Fruit fly (Drosophila melanogaster) whole organism, prepupa: ENCODE measurements around the gene spdi.

Experiments
- Blimp-1 ChIP-seq: fragments of 200-800 bp; sonication (Bioruptor generic); optimal IDR thresholded peaks from 3 replicates; lab custom pipeline; 2017; ENCODE audit warnings: missing biosample characterization, missing genetic modification characterization, mild to moderate bottlenecking, moderate library complexity, missing genetic modification reagents
- CG10631 ChIP-seq: fragments of 200-800 bp; sonication (Bioruptor generic); optimal IDR thresholded peaks from 2 replicates; lab custom pipeline; 2016; ENCODE audit warnings: missing biosample characterization, missing genetic modification characterization
- CG10669 ChIP-seq: fragments of 200-800 bp; sonication (Bioruptor generic); optimal IDR thresholded peaks from 3 replicates; lab custom pipeline; 2018; ENCODE audit warnings: missing biosample characterization, mild to moderate bottlenecking, missing genetic modification characterization, moderate library complexity
- CG11762 ChIP-seq: fragments of 200-800 bp; sonication (Bioruptor generic); optimal IDR thresholded peaks from 3 replicates; lab custom pipeline; 2016; ENCODE audit warnings: missing biosample characterization, missing genetic modification characterization; ENCODE audit not compliant: insufficient read depth
- CG1621 ChIP-seq: fragments of 200-800 bp; sonication (Bioruptor generic); optimal IDR thresholded peaks from 3 replicates; lab custom pipeline; 2018; ENCODE audit warnings: missing biosample characterization, mild to moderate bottlenecking, missing genetic modification characterization
- CG16779 ChIP-seq: fragments of 200-800 bp; sonication (Bioruptor generic); optimal IDR thresholded peaks from 3 replicates; lab custom pipeline; 2017; ENCODE audit warnings: missing biosample characterization, mild to moderate bottlenecking, missing genetic modification characterization
- CG3032 ChIP-seq: fragments of 200-800 bp; optimal IDR thresholded peaks from 2 replicates; lab custom pipeline; 2019; ENCODE audit warnings: missing biosample characterization, mild to moderate bottlenecking, missing genetic modification characterization, moderate library complexity
- CG32006 ChIP-seq: fragments of 200-800 bp; sonication (Bioruptor generic); optimal IDR thresholded peaks from 3 replicates; lab custom pipeline; 2017; ENCODE audit warnings: missing biosample characterization, mild to moderate bottlenecking, missing genetic modification characterization
- CG34406 ChIP-seq: fragments of 200-800 bp; sonication (Bioruptor generic); optimal IDR thresholded peaks from 3 replicates; lab custom pipeline; 2016; ENCODE audit warnings: missing biosample characterization, missing genetic modification characterization
- CG3919 ChIP-seq: fragments of 200-800 bp; sonication (Bioruptor generic); optimal IDR thresholded peaks from 3 replicates; lab custom pipeline; 2016; ENCODE audit warnings: missing biosample characterization, missing genetic modification characterization
- CG6792 ChIP-seq: fragments of 200-800 bp; sonication (Bioruptor generic); optimal IDR thresholded peaks from 3 replicates; lab custom pipeline; 2016; ENCODE audit warnings: missing biosample characterization, missing genetic modification characterization
- CG6854 ChIP-seq: fragments of 200-800 bp; sonication (Bioruptor generic); optimal IDR thresholded peaks from 2 replicates; lab custom pipeline; 2017; ENCODE audit warnings: missing biosample characterization, mild to moderate bottlenecking, missing genetic modification characterization
- CG7368 ChIP-seq: fragments of 200-800 bp; sonication (Bioruptor generic); optimal IDR thresholded peaks from 3 replicates; lab custom pipeline; 2016; ENCODE audit warnings: missing biosample characterization, missing genetic modification characterization
- CG8119 ChIP-seq: fragments of 200-800 bp; sonication (Bioruptor generic); IDR thresholded peaks from 3 replicates; pipeline ENCODE4 v1.3.6; 2022; ENCODE audit warnings: missing biosample characterization, missing genetic modification characterization
- CG8319 ChIP-seq: fragments of 200-800 bp; sonication (Bioruptor generic); optimal IDR thresholded peaks from 3 replicates; lab custom pipeline; 2016; ENCODE audit warnings: missing biosample characterization, missing genetic modification characterization
- CG8632 ChIP-seq: fragments of 200-800 bp; sonication (Bioruptor generic); optimal IDR thresholded peaks from 3 replicates; lab custom pipeline; 2016; ENCODE audit warnings: missing biosample characterization, missing genetic modification characterization
- Eip78C ChIP-seq: fragments of 200-800 bp; sonication (Bioruptor generic); peaks from one replicate; lab custom pipeline; 2016; ENCODE audit warnings: missing biosample characterization, missing genetic modification characterization
- Eip93F ChIP-seq: fragments of 200-800 bp; sonication (Bioruptor generic); optimal IDR thresholded peaks from 2 replicates; lab custom pipeline; 2016; ENCODE audit warnings: missing biosample characterization, mild to moderate bottlenecking, missing genetic modification characterization
- Ets21C ChIP-seq: fragments of 200-800 bp; sonication (Bioruptor generic); optimal IDR thresholded peaks from 3 replicates; lab custom pipeline; 2016; ENCODE audit warnings: missing biosample characterization, missing genetic modification characterization
- Ets96B ChIP-seq: fragments of 200-800 bp; optimal IDR thresholded peaks from 2 replicates; lab custom pipeline; 2019; ENCODE audit warnings: missing biosample characterization, mild to moderate bottlenecking, missing genetic modification characterization, moderate library complexity
- Gug ChIP-seq: fragments of 200-800 bp; sonication (Bioruptor generic); IDR thresholded peaks from 2 replicates; pipeline ENCODE4 v1.3.6; 2022; ENCODE audit warnings: missing biosample characterization, missing genetic modification characterization
- Hr38 ChIP-seq: sonication (Bioruptor generic); optimal IDR thresholded peaks from 2 replicates; lab custom pipeline; 2016; ENCODE audit warnings: missing biosample characterization, missing genetic modification characterization
- Hr39 ChIP-seq: fragments of 200-800 bp; sonication (Bioruptor generic); optimal IDR thresholded peaks from 2 replicates; lab custom pipeline; 2016; ENCODE audit warnings: missing biosample characterization, missing genetic modification characterization
- Hr4 ChIP-seq: fragments of 200-800 bp; sonication (Bioruptor generic); optimal IDR thresholded peaks from 3 replicates; lab custom pipeline; 2016; ENCODE audit warnings: missing biosample characterization, missing genetic modification characterization
- Lpt ChIP-seq: fragments of 200-800 bp; sonication (Bioruptor generic); optimal IDR thresholded peaks from 3 replicates; lab custom pipeline; 2016; ENCODE audit warnings: missing biosample characterization, missing genetic modification characterization
- Smox ChIP-seq: fragments of 200-800 bp; sonication (Bioruptor generic); optimal IDR thresholded peaks from 3 replicates; lab custom pipeline; 2016; ENCODE audit warnings: missing biosample characterization, missing genetic modification characterization
- Sox102F ChIP-seq: fragments of 200-800 bp; sonication (Bioruptor generic); optimal IDR thresholded peaks from 2 replicates; lab custom pipeline; 2016; ENCODE audit warnings: missing biosample characterization, mild to moderate bottlenecking, missing genetic modification characterization
- Sox14 ChIP-seq: fragments of 200-800 bp; sonication (Bioruptor generic); optimal IDR thresholded peaks from 3 replicates; lab custom pipeline; 2016; ENCODE audit warnings: missing biosample characterization, missing genetic modification characterization
- achi ChIP-seq: fragments of 200-800 bp; sonication (Bioruptor generic); optimal IDR thresholded peaks from 3 replicates; lab custom pipeline; 2016; ENCODE audit warnings: missing biosample characterization, missing genetic modification characterization
- acj6 ChIP-seq: fragments of 200-800 bp; sonication (Bioruptor generic); optimal IDR thresholded peaks from 3 replicates; lab custom pipeline; 2016; ENCODE audit warnings: missing biosample characterization, missing genetic modification characterization
- dac ChIP-seq: fragments of 200-800 bp; sonication (Bioruptor generic); optimal IDR thresholded peaks from 2 replicates; lab custom pipeline; 2017; ENCODE audit warnings: missing biosample characterization, mild to moderate bottlenecking, missing genetic modification characterization
- eg ChIP-seq: fragments of 200-800 bp; sonication (Bioruptor generic); IDR thresholded peaks from 3 replicates; pipeline ENCODE4 v1.3.6; 2022; ENCODE audit warnings: missing biosample characterization, missing genetic modification characterization
- esn ChIP-seq: fragments of 200-800 bp; sonication (Bioruptor generic); optimal IDR thresholded peaks from 2 replicates; lab custom pipeline; 2016; ENCODE audit warnings: missing biosample characterization, mild to moderate bottlenecking, missing genetic modification characterization, moderate library complexity
- fd85E ChIP-seq: fragments of 200-800 bp; sonication (Bioruptor generic); optimal IDR thresholded peaks from 3 replicates; lab custom pipeline; 2016; ENCODE audit warnings: missing biosample characterization, missing genetic modification characterization
- fkh ChIP-seq: fragments of 200-800 bp; sonication (Bioruptor generic); optimal IDR thresholded peaks from 3 replicates; lab custom pipeline; 2017; ENCODE audit warnings: missing biosample characterization, mild to moderate bottlenecking, missing genetic modification characterization, moderate library complexity
- pdm3 ChIP-seq: fragments of 200-800 bp; sonication (Bioruptor generic); optimal IDR thresholded peaks from 3 replicates; lab custom pipeline; 2016; ENCODE audit warnings: missing biosample characterization, missing genetic modification characterization
- salr ChIP-seq, 2 experiments: fragments of 200-800 bp; sonication (Bioruptor generic); optimal IDR thresholded peaks; 3 replicates each; lab custom pipeline; 2016 to 2018; ENCODE audit warnings: missing biosample characterization in 2 of 2, missing genetic modification characterization in 2 of 2, mild to moderate bottlenecking in 1 of 2
- spab ChIP-seq: fragments of 200-800 bp; sonication (Bioruptor generic); optimal IDR thresholded peaks from 2 replicates; lab custom pipeline; 2017; ENCODE audit warnings: missing biosample characterization, mild to moderate bottlenecking, missing genetic modification characterization, missing genetic modification reagents
- ss ChIP-seq, 2 experiments: fragments of 200-800 bp; sonication (Bioruptor generic); optimal IDR thresholded peaks; 2 replicates in 1 of 2; 3 replicates in 1 of 2; lab custom pipeline; 2017 to 2018; ENCODE audit warnings: mild to moderate bottlenecking in 2 of 2, missing biosample characterization in 2 of 2, missing genetic modification characterization in 2 of 2, moderate library complexity in 1 of 2
- svp ChIP-seq: fragments of 200-800 bp; sonication (Bioruptor generic); peaks from one replicate; lab custom pipeline; 2016; ENCODE audit warnings: missing biosample characterization, missing genetic modification characterization
- topi ChIP-seq: fragments of 200-800 bp; sonication (Bioruptor generic); optimal IDR thresholded peaks from 3 replicates; lab custom pipeline; 2016; ENCODE audit warnings: missing biosample characterization, missing genetic modification characterization
- vri ChIP-seq: fragments of 200-800 bp; sonication (Bioruptor generic); optimal IDR thresholded peaks from 3 replicates; lab custom pipeline; 2016; ENCODE audit warnings: missing biosample characterization, mild to moderate bottlenecking, missing genetic modification characterization

The spdi gene

dm6 chrX:616761-617476, 3.1 kb downstream of the spdi start (continued):
- no peak for TF ChIP-seq ss (GFP tag; optimal IDR thresholded peaks at IDR 0.05; lab: Kevin White, UChicago)
- no peak for TF ChIP-seq dac
- no peak for TF ChIP-seq Blimp-1 (GFP tag; lab: Kevin White, UChicago)
- peak; percentile 2 for TF ChIP-seq CG6792 (GFP tag; lab: Kevin White, UChicago)
- no peak for TF ChIP-seq Eip93F (GFP tag; lab: Kevin White, UChicago)
- peak; percentile 11 for TF ChIP-seq vri (GFP tag; lab: Kevin White, UChicago)
- no peak for TF ChIP-seq fd85E (GFP tag; lab: Kevin White, UChicago)
- peak; percentile 70 for TF ChIP-seq Eip78C
- no peak for TF ChIP-seq CG8119 (GFP tag; lab: Robert Waterston, UW)
- peak; percentile 3 for TF ChIP-seq pdm3
- no peak for TF ChIP-seq acj6
- no peak for TF ChIP-seq CG3032 (tag; lab: Kevin White, UChicago)
- no peak for TF ChIP-seq Hr38 (GFP tag; lab: Kevin White, UChicago)
- no peak for TF ChIP-seq CG11762
- TF ChIP-seq svp (GFP tag; lab: Kevin White, UChicago), result peak; percentile 58
- no peak for TF ChIP-seq CG8632 (GFP tag; lab: Kevin White, UChicago)
- TF ChIP-seq CG34406 (GFP tag; lab: Kevin White, UChicago), result no peak
- no peak for TF ChIP-seq Sox102F (GFP tag; lab: Kevin White, UChicago)
- no peak for TF ChIP-seq CG6854 (GFP tag; lab: Kevin White, UChicago)
- TF ChIP-seq achi (GFP tag; lab: Kevin White, UChicago), result no peak
- TF ChIP-seq fkh, result peak; percentile 6
- no peak for TF ChIP-seq Ets96B
- no peak for TF ChIP-seq Ets21C (GFP tag; lab: Kevin White, UChicago)
- TF ChIP-seq CG8319, result no peak
- TF ChIP-seq CG1621 (tag; lab: Kevin White, UChicago), result no peak
- TF ChIP-seq Gug, result no peak
- TF ChIP-seq spab, result no peak
- peak; percentile 33 for TF ChIP-seq topi (GFP tag; lab: Kevin White, UChicago)
- peak; percentile 0 for TF ChIP-seq CG3919 (GFP tag; lab: Kevin White, UChicago)
- TF ChIP-seq eg (GFP tag; lab: Robert Waterston, UW), result no peak
- no peak for TF ChIP-seq CG10631 (GFP tag; lab: Kevin White, UChicago)
- no peak for TF ChIP-seq CG7368 (GFP tag; lab: Kevin White, UChicago)

dm6 chrX:610048-610447, 9.9 kb downstream of the spdi start:
- TF ChIP-seq Gug, result no peak
- no peak for TF ChIP-seq salr (GFP tag; optimal IDR thresholded peaks at IDR 0.05; lab: Kevin White, UChicago)
- TF ChIP-seq CG3032 (tag; lab: Kevin White, UChicago), result no peak
- TF ChIP-seq CG34406 (GFP tag; lab: Kevin White, UChicago), result no peak
- TF ChIP-seq dac, result no peak
- no peak for TF ChIP-seq Sox14
- TF ChIP-seq Eip78C, result no peak
- no peak for TF ChIP-seq CG16779 (tag; lab: Kevin White, UChicago)
- no peak for TF ChIP-seq esn (GFP tag; lab: Kevin White, UChicago)
- no peak for TF ChIP-seq CG10669 (GFP tag; lab: Kevin White, UChicago)
- TF ChIP-seq vri (GFP tag; lab: Kevin White, UChicago), result no peak
- no peak for TF ChIP-seq CG32006

dm6 chrX:601984-602383, 18.0 kb downstream of the spdi start:
- TF ChIP-seq Smox (GFP tag; lab: Kevin White, UChicago) (no peak), CG3919 (GFP tag; lab: Kevin White, UChicago) (no peak), CG11762 (no peak), CG1621 (tag; lab: Kevin White, UChicago) (no peak), dac (no peak), fkh (no peak), Lpt (GFP tag; lab: Kevin White, UChicago) (no peak), vri (GFP tag; lab: Kevin White, UChicago) (no peak), Eip93F (GFP tag; lab: Kevin White, UChicago) (no peak), ss (GFP tag; optimal IDR thresholded peaks at IDR 0.05; lab: Kevin White, UChicago) (no peak), Hr39 (GFP tag; lab: Kevin White, UChicago) (no peak), CG8319 (no peak), Eip78C (no peak), Blimp-1 (GFP tag; lab: Kevin White, UChicago) (no peak), svp (GFP tag; lab: Kevin White, UChicago) (no peak), CG8632 (GFP tag; lab: Kevin White, UChicago) (no peak), Hr4 (GFP tag; lab: Kevin White, UChicago) (no peak)
